Worm (Caenorhabditis elegans): ENCODE measurements around the gene W10C4.1.

DNA sequence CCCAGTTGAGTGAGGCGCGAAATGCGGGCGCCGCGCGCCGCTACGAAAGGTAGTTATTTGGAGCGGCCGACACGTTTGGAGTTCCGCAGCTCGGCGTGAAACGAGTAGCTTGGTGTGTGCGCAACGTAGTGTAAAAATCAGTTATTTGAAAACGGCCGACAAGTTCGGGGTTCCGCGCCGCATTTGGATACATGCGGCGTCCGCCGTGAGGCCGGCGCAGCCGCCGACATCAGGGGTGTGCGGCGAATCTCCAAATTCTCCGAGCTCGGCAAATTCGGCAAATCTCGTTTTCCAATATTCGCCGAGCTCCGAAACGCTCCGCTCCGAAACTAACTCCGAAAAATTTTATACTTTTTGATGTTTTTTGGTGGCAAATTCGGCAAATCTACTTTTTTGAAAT, 48.9 kb downstream of the W10C4.1 start:
- TF ChIP-seq flt-1 (GFP tag; IDR thresholded peaks at IDR 0.05), result no peak
- no peak for TF ChIP-seq ref-1 (GFP tag; conservative IDR thresholded peaks at IDR 0.05)
- TF ChIP-seq tab-1 (GFP tag; IDR thresholded peaks at IDR 0.05), result no peak

All from whole organism, midembryonic.